Fruit fly (Drosophila melanogaster) whole organism, pupa: ENCODE data around the gene twe.

Experiments
- CG12605 ChIP-seq: fragments of 200-800 bp; sonication (Bioruptor generic); IDR thresholded peaks from 2 replicates; pipeline ENCODE4 v1.3.6; 2022; ENCODE audit warnings: missing biosample characterization, missing genetic modification characterization
- CG13204 ChIP-seq: fragments of 200-800 bp; sonication (Bioruptor generic); optimal IDR thresholded peaks from 2 replicates; lab custom pipeline; 2018; ENCODE audit warnings: missing biosample characterization, mild to moderate bottlenecking, missing genetic modification characterization, moderate library complexity
- CG15710 ChIP-seq: fragments of 200-800 bp; sonication (Bioruptor generic); optimal IDR thresholded peaks from 2 replicates; lab custom pipeline; 2018; ENCODE audit warnings: missing biosample characterization, mild to moderate bottlenecking, missing genetic modification characterization, moderate library complexity
- CG32121 ChIP-seq: fragments of 200-800 bp; sonication (Bioruptor generic); IDR thresholded peaks from 2 replicates; pipeline ENCODE4 v1.3.6; 2022; ENCODE audit warnings: missing biosample characterization, missing genetic modification characterization
- CG34367 ChIP-seq: fragments of 200-800 bp; sonication (Bioruptor generic); optimal IDR thresholded peaks from 2 replicates; lab custom pipeline; 2018; ENCODE audit warnings: missing biosample characterization, mild to moderate bottlenecking, missing genetic modification characterization
- CG4496 ChIP-seq: fragments of 200-800 bp; sonication (Bioruptor generic); IDR thresholded peaks from 3 replicates; pipeline ENCODE4 v1.3.6; 2022; ENCODE audit warnings: missing biosample characterization, missing genetic modification characterization
- CG8159 ChIP-seq: fragments of 200-800 bp; sonication (Bioruptor generic); optimal IDR thresholded peaks from 3 replicates; lab custom pipeline; 2018; ENCODE audit warnings: missing biosample characterization, mild to moderate bottlenecking, missing genetic modification characterization, moderate library complexity
- EcR ChIP-seq: fragments of 200-800 bp; sonication (Bioruptor generic); optimal IDR thresholded peaks from 3 replicates; lab custom pipeline; 2019; ENCODE audit warnings: missing biosample characterization, missing genetic modification characterization, mild to moderate bottlenecking, moderate library complexity, missing genetic modification reagents
- Ets98B ChIP-seq: fragments of 200-800 bp; sonication (Bioruptor generic); IDR thresholded peaks from 2 replicates; pipeline ENCODE4 v1.3.6; 2022; ENCODE audit warnings: missing biosample characterization, missing genetic modification characterization
- Pif1A ChIP-seq: fragments of 200-800 bp; sonication (Bioruptor generic); optimal IDR thresholded peaks from 3 replicates; lab custom pipeline; 2016; ENCODE audit warnings: missing biosample characterization, missing genetic modification characterization
- fd96Ca ChIP-seq: fragments of 200-800 bp; sonication (Bioruptor generic); IDR thresholded peaks from 3 replicates; pipeline ENCODE4 v1.3.6; 2022; ENCODE audit warnings: missing biosample characterization, missing genetic modification characterization
- gl ChIP-seq: fragments of 200-800 bp; sonication (Bioruptor generic); optimal IDR thresholded peaks from 2 replicates; lab custom pipeline; 2018; ENCODE audit warnings: missing biosample characterization, mild to moderate bottlenecking, missing genetic modification characterization
- rn ChIP-seq: fragments of 200-800 bp; sonication (Bioruptor generic); IDR thresholded peaks from 2 replicates; pipeline ENCODE4 v1.3.6; 2022; ENCODE audit warnings: missing biosample characterization, missing genetic modification characterization

DNA sequence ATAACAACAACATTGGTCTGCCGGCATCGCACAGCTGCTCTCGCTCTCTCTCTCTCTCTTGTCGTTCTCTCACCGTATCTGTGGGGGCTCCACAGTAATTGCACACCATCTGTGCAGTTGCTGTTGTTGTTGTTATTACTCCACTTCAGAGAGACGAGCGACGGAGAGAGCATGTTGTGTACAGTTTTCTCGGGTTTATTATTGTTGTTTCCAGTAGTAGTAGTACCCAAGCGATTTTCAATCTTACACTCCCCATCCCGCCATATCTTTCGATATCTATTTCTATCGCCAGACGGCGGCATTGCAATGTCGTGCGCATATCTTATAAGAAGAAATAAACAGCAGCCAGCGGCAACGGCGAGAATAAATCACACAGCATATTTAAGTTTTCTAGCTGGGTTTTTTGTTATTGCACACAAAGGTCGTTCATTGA, 6.4 kb upstream of the twe start:
- no peak for TF ChIP-seq fd96Ca (GFP tag; lab: Robert Waterston, UW)
- TF ChIP-seq CG32121 (GFP tag; lab: Robert Waterston, UW) = no peak
- TF ChIP-seq gl (tag; lab: Kevin White, UChicago) = no peak
- no peak for TF ChIP-seq CG8159
- no peak for TF ChIP-seq CG4496
- peak; percentile 89 for TF ChIP-seq EcR (GFP tag; lab: Kevin White, UChicago)
- TF ChIP-seq CG13204 (GFP tag; lab: Kevin White, UChicago) = peak; percentile 15
- no peak for TF ChIP-seq CG15710
- no peak for TF ChIP-seq Pif1A (GFP tag; lab: Kevin White, UChicago)
- TF ChIP-seq rn (GFP tag; lab: Robert Waterston, UW) = no peak
- no peak for TF ChIP-seq Ets98B
- no peak for TF ChIP-seq CG34367 (tag; lab: Kevin White, UChicago)
- no peak for TF ChIP-seq CG12605 (GFP tag; lab: Robert Waterston, UW)
